Fruit fly (Drosophila melanogaster): ENCODE data around the gene Pburs.
A peak's percentile ranks its signal among the peaks of the same experiment; 100 is the strongest.

The Pburs gene

DNA sequence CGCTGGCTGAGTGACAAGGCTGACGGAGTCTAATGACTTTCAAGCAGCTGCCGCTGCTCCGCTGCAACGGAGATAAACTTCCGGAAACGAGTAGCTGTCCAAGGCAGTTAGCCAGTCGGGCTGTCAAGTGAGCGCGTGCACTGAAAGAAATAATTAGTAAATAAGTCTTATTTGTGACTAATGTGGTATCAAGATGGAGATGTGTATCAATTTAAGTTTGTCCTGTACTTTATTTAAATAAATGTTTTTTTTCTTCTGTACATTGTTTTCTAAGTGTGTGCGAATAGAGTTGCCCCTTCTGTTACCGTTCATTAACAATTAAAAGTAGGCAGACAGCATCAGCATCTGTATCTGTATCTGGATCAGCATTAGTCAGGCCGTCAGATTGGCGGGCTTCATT, 34.2 kb upstream of the Pburs start (continued):
- TF ChIP-seq CG30403 (GFP tag; optimal IDR thresholded peaks at IDR 0.05) (no peak), Hr39 (optimal IDR thresholded peaks at IDR 0.05) (no peak), insv (GFP tag; optimal IDR thresholded peaks at IDR 0.05) (no peak), bigmax (GFP tag; optimal IDR thresholded peaks at IDR 0.05) (no peak), CG17186 (GFP tag; optimal IDR thresholded peaks at IDR 0.05) (no peak), CG2712 (tag; optimal IDR thresholded peaks at IDR 0.05) (peak; percentile 36), Antp (GFP tag; optimal IDR thresholded peaks at IDR 0.05) (no peak), hkb (optimal IDR thresholded peaks at IDR 0.05) (no peak), hkb (GFP tag; IDR thresholded peaks at IDR 0.05) (no peak), Sin3A (optimal IDR thresholded peaks at IDR 0.05) (no peak), E2f1 (GFP tag; IDR thresholded peaks at IDR 0.05) (no peak), CG18262 (tag; optimal IDR thresholded peaks at IDR 0.05) (peak; percentile 13), CG17361 (GFP tag; IDR thresholded peaks at IDR 0.05) (no peak), tx (GFP tag; optimal IDR thresholded peaks at IDR 0.05) (no peak), Rfx (GFP tag; IDR thresholded peaks at IDR 0.05) (no peak), CG8290 (GFP tag; optimal IDR thresholded peaks at IDR 0.05) (no peak), CG8290 (tag; optimal IDR thresholded peaks at IDR 0.05) (no peak), Xrp1 (GFP tag; IDR thresholded peaks at IDR 0.05) (peak; percentile 46; the same call in 1 of the 2 replicates), CG30020 (tag; optimal IDR thresholded peaks at IDR 0.05) (no peak), CG13775 (GFP tag; optimal IDR thresholded peaks at IDR 0.05) (no peak), CG18011 (GFP tag; optimal IDR thresholded peaks at IDR 0.05) (no peak), stc (GFP tag; IDR thresholded peaks at IDR 0.05) (no peak), CG10959 (GFP tag; IDR thresholded peaks at IDR 0.05) (no peak), bsh (GFP tag; optimal IDR thresholded peaks at IDR 0.05) (peak in 1 of 2 experiments; percentile 26), CG15514 (GFP tag; optimal IDR thresholded peaks at IDR 0.05) (no peak), Bteb2 (GFP tag; optimal IDR thresholded peaks at IDR 0.05) (no peak), CG8359 (GFP tag; optimal IDR thresholded peaks at IDR 0.05; ENCODE audit: borderline replicate concordance) (no peak), repo (GFP tag; optimal IDR thresholded peaks at IDR 0.05) (no peak), Doc3 (GFP tag; IDR thresholded peaks at IDR 0.05; ENCODE audit: partially characterized antibody) (no peak), CG6254 (GFP tag; optimal IDR thresholded peaks at IDR 0.05) (no peak), B-H1 (GFP tag; IDR thresholded peaks at IDR 0.05) (no peak), ap (GFP tag; IDR thresholded peaks at IDR 0.05) (no peak), tin (GFP tag; optimal IDR thresholded peaks at IDR 0.05) (no peak), CG13894 (tag; optimal IDR thresholded peaks at IDR 0.05) (no peak), mam (GFP tag; optimal IDR thresholded peaks at IDR 0.05) (no peak), wor (GFP tag; IDR thresholded peaks at IDR 0.05) (no peak), Gsc (GFP tag; IDR thresholded peaks at IDR 0.05) (no peak), Lhr (GFP tag; optimal IDR thresholded peaks at IDR 0.05) (no peak), Chrac-16 (GFP tag; optimal IDR thresholded peaks at IDR 0.05) (no peak), fru (optimal IDR thresholded peaks at IDR 0.05) (no peak), CG11504 (tag; optimal IDR thresholded peaks at IDR 0.05) (no peak), CG17829 (tag; optimal IDR thresholded peaks at IDR 0.05) (peak; percentile 23), CG16813 (GFP tag; IDR thresholded peaks at IDR 0.05; ENCODE audit: partially characterized antibody) (no peak), zfh2 (GFP tag; optimal IDR thresholded peaks at IDR 0.05) (no peak), Pdp1 (GFP tag; optimal IDR thresholded peaks at IDR 0.05) (no peak), CG11398 (GFP tag; optimal IDR thresholded peaks at IDR 0.05) (no peak), pzg (GFP tag; optimal IDR thresholded peaks at IDR 0.05) (no peak), CG4404 (GFP tag; IDR thresholded peaks at IDR 0.05) (no peak), Sox102F (GFP tag; optimal IDR thresholded peaks at IDR 0.05) (peak; percentile 19), CG2875 (GFP tag; optimal IDR thresholded peaks at IDR 0.05) (peak; percentile 12), ara (GFP tag; IDR thresholded peaks at IDR 0.05) (0 out of 2 replicates have a peak, but pooled peaks have one; percentile 14), prd (optimal IDR thresholded peaks at IDR 0.05) (no peak), prd (GFP tag; IDR thresholded peaks at IDR 0.05) (peak; percentile 39; the same call in 1 of the 3 replicates), CG14667 (GFP tag; IDR thresholded peaks at IDR 0.05) (no peak)
